Fruit fly (Drosophila melanogaster): ENCODE results near the gene CG33920.

Gene CG33920

DNA sequence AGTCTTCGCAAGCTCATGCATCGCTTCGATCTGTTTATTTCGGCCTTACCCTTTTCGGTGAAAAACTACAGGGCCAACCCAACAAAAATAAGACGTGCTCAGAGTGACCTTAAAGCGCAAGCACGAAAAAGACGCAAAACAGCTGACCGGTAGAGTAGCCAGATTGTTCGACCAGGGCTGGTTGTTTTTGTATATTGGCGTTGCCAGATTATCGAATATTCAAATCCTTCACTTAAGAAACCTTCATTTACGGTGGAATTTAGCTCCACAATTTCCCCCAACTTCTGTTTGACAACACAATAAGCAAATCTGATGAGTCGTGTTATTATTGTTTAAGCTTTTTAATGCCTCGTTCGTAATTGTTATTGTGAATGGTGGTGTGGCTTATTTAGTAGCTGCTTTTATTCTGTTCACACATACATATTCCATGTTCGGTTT is 8.9 kb upstream of the CG33920 start, which contains the start of gene Chchd3 (continued):
- TF ChIP-seq pnt (GFP tag; optimal IDR thresholded peaks at IDR 0.05) (no peak), Bgb (GFP tag; IDR thresholded peaks at IDR 0.05; ENCODE audit: partially characterized antibody) (peak; percentile 23; the same call in 1 of the 2 replicates), CG10543 (GFP tag; optimal IDR thresholded peaks at IDR 0.05) (no peak), CG8089 (GFP tag; optimal IDR thresholded peaks at IDR 0.05) (no peak), CG1602 (GFP tag; optimal IDR thresholded peaks at IDR 0.05) (no peak), nau (GFP tag; optimal IDR thresholded peaks at IDR 0.05) (no peak), chinmo (GFP tag; IDR thresholded peaks at IDR 0.05; ENCODE audit: partially characterized antibody) (0 out of 4 replicates have a peak, but pooled peaks have one; percentile 9), toy (GFP tag; IDR thresholded peaks at IDR 0.05) (no peak), hb (GFP tag; IDR thresholded peaks at IDR 0.05; ENCODE audit: partially characterized antibody) (no peak), Chrac-16 (GFP tag; optimal IDR thresholded peaks at IDR 0.05) (no peak), sima (GFP tag; optimal IDR thresholded peaks at IDR 0.05) (no peak), CG3281 (GFP tag; optimal IDR thresholded peaks at IDR 0.05) (no peak), p53 (GFP tag; optimal IDR thresholded peaks at IDR 0.05) (peak; percentile 5), kay (GFP tag; optimal IDR thresholded peaks at IDR 0.05) (no peak), MTF-1 (GFP tag; optimal IDR thresholded peaks at IDR 0.05; ENCODE audit: borderline replicate concordance) (no peak), amos (GFP tag; IDR thresholded peaks at IDR 0.05; ENCODE audit: partially characterized antibody) (peak; percentile 24; the same call in 1 of the 2 replicates), seq (GFP tag; IDR thresholded peaks at IDR 0.05) (no peak), CG12391 (tag; optimal IDR thresholded peaks at IDR 0.05) (peak; percentile 24), schlank (tag; optimal IDR thresholded peaks at IDR 0.05) (no peak), CG15479 (GFP tag; optimal IDR thresholded peaks at IDR 0.05) (no peak), CG10147 (GFP tag; optimal IDR thresholded peaks at IDR 0.05) (no peak), CG9437 (GFP tag; optimal IDR thresholded peaks at IDR 0.05) (no peak), Sry-β (GFP tag; optimal IDR thresholded peaks at IDR 0.05) (no peak), CG8765 (GFP tag; IDR thresholded peaks at IDR 0.05) (no peak), ara (GFP tag; IDR thresholded peaks at IDR 0.05) (no peak), tx (GFP tag; optimal IDR thresholded peaks at IDR 0.05) (no peak), Camta (GFP tag; optimal IDR thresholded peaks at IDR 0.05) (no peak), CG2129 (GFP tag; IDR thresholded peaks at IDR 0.05; ENCODE audit: partially characterized antibody) (no peak), sna (GFP tag; IDR thresholded peaks at IDR 0.05; ENCODE audit: partially characterized antibody) (no peak), gsb-n (tag; optimal IDR thresholded peaks at IDR 0.05) (no peak), Nf-YA (GFP tag; IDR thresholded peaks at IDR 0.05) (no peak), MBD-R2 (GFP tag; IDR thresholded peaks at IDR 0.05) (peak; percentile 92), CG2712 (tag; optimal IDR thresholded peaks at IDR 0.05) (no peak), dysf (GFP tag; IDR thresholded peaks at IDR 0.05) (no peak), cg (GFP tag; optimal IDR thresholded peaks at IDR 0.05) (no peak), HLH4C (GFP tag; IDR thresholded peaks at IDR 0.05; ENCODE audit: partially characterized antibody) (no peak; the same call in 2 of the 3 replicates), lbe (GFP tag; optimal IDR thresholded peaks at IDR 0.05) (no peak), CTCF (GFP tag; optimal IDR thresholded peaks at IDR 0.05) (peak; percentile 33), CG18619 (GFP tag; optimal IDR thresholded peaks at IDR 0.05) (no peak), CG3407 (GFP tag; optimal IDR thresholded peaks at IDR 0.05) (no peak), CG11504 (tag; optimal IDR thresholded peaks at IDR 0.05) (no peak), Ets65A (GFP tag) (no peak), ind (GFP tag; optimal IDR thresholded peaks at IDR 0.05) (no peak), CG6791 (GFP tag; IDR thresholded peaks at IDR 0.05; ENCODE audit: partially characterized antibody) (peak; percentile 44; the same call in 2 of the 3 replicates), CG18011 (GFP tag; optimal IDR thresholded peaks at IDR 0.05) (no peak), CG12744 (GFP tag; optimal IDR thresholded peaks at IDR 0.05) (no peak), CG17328 (GFP tag; IDR thresholded peaks at IDR 0.05) (no peak), CG7987 (GFP tag; optimal IDR thresholded peaks at IDR 0.05) (peak; percentile 3), Trl (optimal IDR thresholded peaks at IDR 0.05) (peak in 1 of 2 experiments; percentile 18), Trl (GFP tag; optimal IDR thresholded peaks at IDR 0.05) (peak; percentile 2), CG4328 (GFP tag; optimal IDR thresholded peaks at IDR 0.05) (no peak)

All from whole organism, embryonic.